Worm (Caenorhabditis elegans): Measurements from ENCODE around the gene tric-1B.1.

DNA sequence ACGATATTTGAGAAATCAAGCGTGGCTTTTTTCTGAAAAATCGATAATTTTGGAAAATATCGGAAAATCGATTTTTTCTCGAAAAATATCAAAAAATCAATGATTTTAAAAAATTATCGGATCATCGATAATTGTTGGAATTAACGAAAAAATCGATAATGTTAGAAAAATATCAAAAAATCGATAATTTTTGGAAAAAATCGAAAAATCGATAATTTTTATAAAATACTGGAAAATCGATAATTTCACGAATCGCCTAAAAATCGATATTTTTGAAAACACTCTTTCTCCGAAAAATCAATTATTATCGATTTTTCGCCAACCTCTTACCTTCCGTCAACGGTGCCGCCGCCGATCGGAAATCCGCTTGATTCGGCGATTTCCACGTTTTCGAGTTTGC is 35.2 kb upstream of the tric-1B.1 start:
- no peak for TF ChIP-seq hnd-1 (tag; optimal IDR thresholded peaks at IDR 0.05)
- no peak for TF ChIP-seq flt-1 (GFP tag; IDR thresholded peaks at IDR 0.05)
- no peak for TF ChIP-seq ama-1 (optimal IDR thresholded peaks at IDR 0.05)
- TF ChIP-seq F13C5.2 (tag; optimal IDR thresholded peaks at IDR 0.05): no peak
- TF ChIP-seq hmbx-1 (tag; optimal IDR thresholded peaks at IDR 0.05): no peak
- no peak for TF ChIP-seq tbx-11 (GFP tag; IDR thresholded peaks at IDR 0.05)
- TF ChIP-seq sea-1 (GFP tag; conservative IDR thresholded peaks at IDR 0.05): no peak

All from whole organism, early embryonic.